Fruit fly (Drosophila melanogaster) whole organism, embryonic: Measurements from ENCODE around the gene feo.

Experiments
- BtbVII ChIP-seq: fragments of 200-800 bp; sonication (Bioruptor generic); optimal IDR thresholded peaks from 3 replicates; lab custom pipeline; 2017; ENCODE audit warnings: missing biosample characterization, mild to moderate bottlenecking, missing genetic modification characterization
- CG10267 ChIP-seq: fragments of 200-800 bp; sonication (Bioruptor generic); optimal IDR thresholded peaks from 2 replicates; lab custom pipeline; 2018; ENCODE audit warnings: missing biosample characterization, mild to moderate bottlenecking, missing genetic modification characterization, moderate library complexity
- CG13123 ChIP-seq: fragments of 200-800 bp; sonication (Bioruptor generic); optimal IDR thresholded peaks from 2 replicates; lab custom pipeline; 2016; ENCODE audit warnings: missing biosample characterization, missing genetic modification characterization
- CG15073 ChIP-seq: fragments of 200-800 bp; sonication (Bioruptor generic); optimal IDR thresholded peaks from 2 replicates; lab custom pipeline; 2016; ENCODE audit warnings: missing biosample characterization, missing genetic modification characterization
- CG1603 ChIP-seq: fragments of 200-800 bp; sonication (Bioruptor generic); optimal IDR thresholded peaks from 2 replicates; lab custom pipeline; 2019; ENCODE audit warnings: missing biosample characterization, mild to moderate bottlenecking, missing genetic modification characterization, moderate library complexity
- CG17361 ChIP-seq: fragments of 200-800 bp; sonication (Bioruptor generic); IDR thresholded peaks from 3 replicates; pipeline ENCODE4 v1.3.6; 2022; ENCODE audit warnings: missing biosample characterization, missing genetic modification characterization
- CG18599 ChIP-seq: fragments of 200-800 bp; sonication (Bioruptor generic); optimal IDR thresholded peaks from 3 replicates; lab custom pipeline; 2017; ENCODE audit warnings: missing biosample characterization, missing genetic modification characterization, mild to moderate bottlenecking, moderate library complexity, missing genetic modification reagents
- CG2202 ChIP-seq: fragments of 200-800 bp; sonication (Bioruptor generic); optimal IDR thresholded peaks from 2 replicates; lab custom pipeline; 2018; ENCODE audit warnings: missing biosample characterization, mild to moderate bottlenecking, missing genetic modification characterization
- CG2678 ChIP-seq: fragments of 200-800 bp; sonication (Bioruptor generic); optimal IDR thresholded peaks from 3 replicates; lab custom pipeline; 2019; ENCODE audit warnings: missing biosample characterization, mild to moderate bottlenecking, missing genetic modification characterization, moderate library complexity
- CG31388 ChIP-seq: fragments of 200-800 bp; sonication (Bioruptor generic); optimal IDR thresholded peaks from 2 replicates; lab custom pipeline; 2016; ENCODE audit warnings: missing biosample characterization, missing genetic modification characterization
- CG31441 ChIP-seq: fragments of 200-800 bp; sonication (Bioruptor generic); IDR thresholded peaks from 2 replicates; pipeline ENCODE4 v1.3.6; 2022; ENCODE audit warnings: missing biosample characterization, missing genetic modification characterization
- CG34376 ChIP-seq: fragments of 200-800 bp; sonication (Bioruptor generic); optimal IDR thresholded peaks from 2 replicates; lab custom pipeline; 2018; ENCODE audit warnings: missing biosample characterization, mild to moderate bottlenecking, missing genetic modification characterization
- CG4707 ChIP-seq: fragments of 200-800 bp; sonication (Bioruptor generic); optimal IDR thresholded peaks from 2 replicates; lab custom pipeline; 2018; ENCODE audit warnings: missing biosample characterization, mild to moderate bottlenecking, missing genetic modification characterization, moderate library complexity
- CG5245 ChIP-seq: fragments of 200-800 bp; sonication (Bioruptor generic); optimal IDR thresholded peaks from 3 replicates; lab custom pipeline; 2016; ENCODE audit warnings: missing biosample characterization, missing genetic modification characterization
- CG8944 ChIP-seq: fragments of 200-800 bp; sonication (Bioruptor generic); optimal IDR thresholded peaks from 3 replicates; lab custom pipeline; 2016; ENCODE audit warnings: missing biosample characterization, missing genetic modification characterization
- D19B ChIP-seq: fragments of 200-800 bp; sonication (Bioruptor generic); optimal IDR thresholded peaks from 2 replicates; lab custom pipeline; 2017; ENCODE audit warnings: missing biosample characterization, mild to moderate bottlenecking, missing genetic modification characterization
- Doc2 ChIP-seq: fragments of 200-800 bp; sonication (Bioruptor generic); IDR thresholded peaks from 2 replicates; pipeline ENCODE4 v1.3.6; 2022; ENCODE audit warnings: missing biosample characterization, missing genetic modification characterization
- Drgx ChIP-seq: fragments of 200-800 bp; sonication (Bioruptor generic); IDR thresholded peaks from 2 replicates; pipeline ENCODE4 v1.3.6; 2022; ENCODE audit warnings: missing biosample characterization, missing genetic modification characterization
- ERR ChIP-seq: fragments of 200-800 bp; sonication (Bioruptor generic); optimal IDR thresholded peaks from 2 replicates; lab custom pipeline; 2016; ENCODE audit warnings: missing biosample characterization, missing genetic modification characterization
- Fer2 ChIP-seq: fragments of 200-800 bp; sonication (Bioruptor generic); optimal IDR thresholded peaks from 2 replicates; lab custom pipeline; 2018; ENCODE audit warnings: missing biosample characterization, mild to moderate bottlenecking, missing genetic modification characterization, moderate library complexity
- Gsc ChIP-seq: fragments of 200-800 bp; sonication (Bioruptor generic); IDR thresholded peaks from 2 replicates; pipeline ENCODE4 v1.3.6; 2022; ENCODE audit warnings: missing biosample characterization, missing genetic modification characterization
- Gug ChIP-seq: fragments of 200-800 bp; sonication (Bioruptor generic); IDR thresholded peaks from 4 replicates; pipeline ENCODE4 v1.3.6; 2022; ENCODE audit warnings: missing biosample characterization, missing genetic modification characterization
- H15 ChIP-seq: fragments of 200-800 bp; sonication (Bioruptor generic); IDR thresholded peaks from 3 replicates; pipeline ENCODE4 v1.3.6; 2022; ENCODE audit warnings: missing biosample characterization, missing genetic modification characterization
- HLH4C ChIP-seq: fragments of 200-800 bp; sonication (Bioruptor generic); IDR thresholded peaks from 3 replicates; pipeline ENCODE4 v1.3.6; 2022; ENCODE audit warnings: missing biosample characterization, missing genetic modification characterization; ENCODE audit not compliant: partially characterized antibody
- HLHmδ ChIP-seq: fragments of 200-800 bp; sonication (Bioruptor generic); optimal IDR thresholded peaks from 2 replicates; lab custom pipeline; 2018; ENCODE audit warnings: missing biosample characterization, mild to moderate bottlenecking, missing genetic modification characterization, moderate library complexity
- Hr78 ChIP-seq, 2 experiments: fragments of 200-800 bp in 1 of 2; fragments of >200 bp in 1 of 2; sonication (Bioruptor generic) in 1 of 2; optimal IDR thresholded peaks; 2 replicates each; lab custom pipeline; 2017 to 2019; ENCODE audit warnings: missing biosample characterization in 2 of 2, missing genetic modification characterization in 2 of 2, mild to moderate bottlenecking in 1 of 2, moderate library complexity in 1 of 2
- Hsf ChIP-seq: fragments of 200-800 bp; sonication (Bioruptor generic); optimal IDR thresholded peaks from 3 replicates; lab custom pipeline; 2016; ENCODE audit warnings: missing biosample characterization, missing genetic modification characterization
- Jarid2 ChIP-seq: fragments of 200-800 bp; sonication (Bioruptor generic); optimal IDR thresholded peaks from 3 replicates; lab custom pipeline; 2017; ENCODE audit warnings: mild to moderate bottlenecking, missing biosample characterization, missing genetic modification reagents, missing genetic modification characterization
- PHDP ChIP-seq: fragments of 200-800 bp; sonication (Bioruptor generic); optimal IDR thresholded peaks from 3 replicates; lab custom pipeline; 2018; ENCODE audit warnings: missing biosample characterization, mild to moderate bottlenecking, missing genetic modification characterization, moderate library complexity
- Sox102F ChIP-seq: fragments of 200-800 bp; sonication (Bioruptor generic); optimal IDR thresholded peaks from 2 replicates; lab custom pipeline; 2018; ENCODE audit warnings: missing biosample characterization, mild to moderate bottlenecking, missing genetic modification characterization, moderate library complexity
- Sry-δ ChIP-seq: fragments of 200-800 bp; sonication (Bioruptor generic); optimal IDR thresholded peaks from 2 replicates; lab custom pipeline; 2016; ENCODE audit warnings: missing biosample characterization, missing genetic modification characterization
- Stat92E ChIP-seq, 3 experiments: fragments of >200 bp in 2 of 3; fragments of 200-800 bp in 1 of 3; sonication (Bioruptor generic) in 1 of 3; optimal IDR thresholded peaks; 2 replicates each; lab custom pipeline; 2017 to 2019; ENCODE audit warnings: missing biosample characterization in 3 of 3, missing genetic modification characterization in 3 of 3, mild to moderate bottlenecking in 1 of 3, moderate library complexity in 1 of 3
- TFAM ChIP-seq: fragments of 200-800 bp; sonication (Bioruptor generic); optimal IDR thresholded peaks from 2 replicates; lab custom pipeline; 2017; ENCODE audit warnings: missing biosample characterization, missing genetic modification characterization, inconsistent platforms
- Usf ChIP-seq: fragments of 200-800 bp; sonication (Bioruptor generic); optimal IDR thresholded peaks from 2 replicates; lab custom pipeline; 2017; ENCODE audit warnings: missing genotype, missing biosample characterization, missing genetic modification characterization
- crc ChIP-seq: fragments of 200-800 bp; sonication (Bioruptor generic); optimal IDR thresholded peaks from 2 replicates; lab custom pipeline; 2016; ENCODE audit warnings: missing biosample characterization, missing genetic modification characterization
- dimm ChIP-seq: fragments of 200-800 bp; sonication (Bioruptor generic); IDR thresholded peaks from 2 replicates; pipeline ENCODE4 v1.3.6; 2022; ENCODE audit warnings: missing biosample characterization, missing genetic modification characterization
- dysf ChIP-seq: fragments of 200-800 bp; sonication (Bioruptor generic); IDR thresholded peaks from 3 replicates; pipeline ENCODE4 v1.3.6; 2022; ENCODE audit warnings: missing biosample characterization, missing genetic modification characterization
- gsb-n ChIP-seq: fragments of 200-800 bp; sonication (Bioruptor generic); optimal IDR thresholded peaks from 3 replicates; lab custom pipeline; 2018; ENCODE audit warnings: missing biosample characterization, mild to moderate bottlenecking, missing genetic modification characterization
- inv ChIP-seq: fragments of 200-800 bp; sonication (Bioruptor generic); IDR thresholded peaks from 2 replicates; pipeline ENCODE4 v1.3.6; 2022; ENCODE audit warnings: missing biosample characterization, missing genetic modification characterization; ENCODE audit not compliant: partially characterized antibody
- knrl ChIP-seq: fragments of 200-800 bp; sonication (Bioruptor generic); IDR thresholded peaks from 3 replicates; pipeline ENCODE4 v1.3.6; 2022; ENCODE audit warnings: missing biosample characterization, missing genetic modification characterization; ENCODE audit not compliant: partially characterized antibody
- otp ChIP-seq: fragments of 200-800 bp; sonication (Bioruptor generic); IDR thresholded peaks from 3 replicates; pipeline ENCODE4, ENCODE4 v1.3.6; 2022; ENCODE audit warnings: missing biosample characterization, missing genetic modification characterization
- pnt ChIP-seq: fragments of 200-800 bp; sonication (Bioruptor generic); optimal IDR thresholded peaks from 3 replicates; lab custom pipeline; 2016; ENCODE audit warnings: missing biosample characterization, missing genetic modification characterization
- prd ChIP-seq, 3 experiments: fragments of >200 bp in 2 of 3; fragments of 200-800 bp in 1 of 3; sonication (Bioruptor generic) in 1 of 3; optimal IDR thresholded peaks in 2 of 3; IDR thresholded peaks in 1 of 3; 2 replicates in 2 of 3; 3 replicates in 1 of 3; pipeline versions ENCODE4 v1.3.6 to Lab custom; 2017 to 2022; ENCODE audit warnings: missing biosample characterization in 1 of 3, missing genetic modification characterization in 1 of 3
- pum ChIP-seq: fragments of 200-800 bp; sonication (Bioruptor generic); optimal IDR thresholded peaks from 2 replicates; lab custom pipeline; 2016; ENCODE audit warnings: missing biosample characterization, missing genetic modification characterization
- ro ChIP-seq: fragments of 200-800 bp; sonication (Bioruptor generic); IDR thresholded peaks from 2 replicates; pipeline ENCODE4 v1.3.6; 2022; ENCODE audit warnings: missing biosample characterization, missing genetic modification characterization
- slp2 ChIP-seq: fragments of 200-800 bp; sonication (Bioruptor generic); optimal IDR thresholded peaks from 2 replicates; lab custom pipeline; 2016; ENCODE audit warnings: missing biosample characterization, missing genetic modification characterization
- sob ChIP-seq: fragments of 200-800 bp; sonication (Bioruptor generic); IDR thresholded peaks from 2 replicates; pipeline ENCODE4 v1.3.6; 2022; ENCODE audit warnings: missing biosample characterization, missing genetic modification characterization
- ssp ChIP-seq: fragments of 200-800 bp; sonication (Bioruptor generic); IDR thresholded peaks from 2 replicates; pipeline ENCODE4 v1.3.6; 2022; ENCODE audit warnings: missing biosample characterization, missing genetic modification characterization
- tx ChIP-seq: fragments of 200-800 bp; sonication (Bioruptor generic); optimal IDR thresholded peaks from 2 replicates; lab custom pipeline; 2016; ENCODE audit warnings: missing biosample characterization, missing genetic modification characterization
- wek ChIP-seq: fragments of 200-800 bp; sonication (Bioruptor generic); optimal IDR thresholded peaks from 3 replicates; lab custom pipeline; 2018; ENCODE audit warnings: missing biosample characterization, mild to moderate bottlenecking, missing genetic modification characterization, moderate library complexity

feo gene

DNA sequence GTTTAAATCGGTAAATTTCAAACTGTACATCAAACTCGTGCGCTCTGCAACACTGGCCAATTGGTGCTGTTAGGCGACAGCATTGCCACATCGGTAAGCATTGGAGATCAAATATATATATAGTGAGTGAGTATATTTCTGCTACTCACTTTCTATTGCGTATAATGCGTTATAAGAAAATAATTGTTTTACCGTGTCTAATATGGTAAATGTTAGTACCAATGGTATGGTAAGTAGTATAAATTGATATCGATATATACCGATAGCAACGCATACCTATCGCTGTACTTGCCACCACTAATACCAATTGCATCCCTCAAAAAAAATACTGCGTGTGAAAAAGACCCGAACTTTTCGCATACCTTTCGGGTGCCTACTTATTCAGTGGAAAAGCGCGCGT, 2.7 kb upstream of the feo start, which contains the start of the genes sofe and CG2186 (continued):
- TF ChIP-seq prd (optimal IDR thresholded peaks at IDR 0.05; lab: Kevin White, UChicago) (no peak), prd (GFP tag; IDR thresholded peaks at IDR 0.05; lab: Robert Waterston, UW) (peak; percentile 67), PHDP (tag; lab: Kevin White, UChicago) (peak; percentile 55), tx (GFP tag; lab: Kevin White, UChicago) (peak; percentile 14), Jarid2 (no peak), D19B (no peak), crc (GFP tag; lab: Kevin White, UChicago) (peak; percentile 41), Hr78 (GFP tag; optimal IDR thresholded peaks at IDR 0.05; lab: Kevin White, UChicago) (no peak), CG31441 (no peak), CG8944 (GFP tag; lab: Kevin White, UChicago) (peak; percentile 44), CG31388 (peak; percentile 10), CG34376 (GFP tag; lab: Kevin White, UChicago) (no peak), CG2678 (tag; lab: Kevin White, UChicago) (no peak), Gsc (GFP tag; lab: Robert Waterston, UW) (no peak), CG4707 (GFP tag; lab: Kevin White, UChicago) (no peak), H15 (GFP tag; lab: Robert Waterston, UW) (no peak), dimm (GFP tag; lab: Robert Waterston, UW) (no peak), inv (GFP tag; lab: Robert Waterston, UW) (peak; percentile 78), pum (GFP tag; lab: Kevin White, UChicago) (peak; percentile 58), sob (GFP tag; lab: Robert Waterston, UW) (peak; percentile 65), CG18599 (GFP tag; lab: Kevin White, UChicago) (no peak), CG5245 (GFP tag; lab: Kevin White, UChicago) (no peak), Sox102F (GFP tag; lab: Kevin White, UChicago) (no peak), HLHmδ (GFP tag; lab: Kevin White, UChicago) (no peak), ro (no peak), slp2 (GFP tag; lab: Kevin White, UChicago) (peak; percentile 37), gsb-n (tag; lab: Kevin White, UChicago) (no peak), CG15073 (no peak), Doc2 (GFP tag; lab: Robert Waterston, UW) (no peak), Sry-δ (GFP tag; lab: Kevin White, UChicago) (peak; percentile 92), Hsf (peak; percentile 56), CG13123 (GFP tag; lab: Kevin White, UChicago) (peak; percentile 46), dysf (GFP tag; lab: Robert Waterston, UW) (no peak), CG17361 (GFP tag; lab: Robert Waterston, UW) (peak; percentile 55), TFAM (GFP tag; lab: Kevin White, UChicago) (no peak), BtbVII (GFP tag; lab: Kevin White, UChicago) (no peak), Usf (GFP tag; lab: Kevin White, UChicago) (no peak), CG2202 (tag; lab: Kevin White, UChicago) (peak; percentile 34), Gug (GFP tag; lab: Robert Waterston, UW) (peak; percentile 18; the same call in 1 of the 4 replicates), ssp (peak; percentile 38; the same call in 1 of the 2 replicates), CG10267 (tag; lab: Kevin White, UChicago) (peak; percentile 97), Fer2 (no peak), wek (GFP tag; lab: Kevin White, UChicago) (no peak), Stat92E (GFP tag; optimal IDR thresholded peaks at IDR 0.05; lab: Kevin White, UChicago) (peak in 1 of 3 experiments; percentile 25), Drgx (GFP tag; lab: Robert Waterston, UW) (0 out of 2 replicates have a peak, but pooled peaks have one; percentile 19), otp (GFP tag; lab: Robert Waterston, UW) (no peak), ERR (GFP tag; lab: Kevin White, UChicago) (peak; percentile 28), knrl (GFP tag; lab: Robert Waterston, UW) (peak; percentile 90), HLH4C (GFP tag; lab: Robert Waterston, UW) (peak; percentile 83), pnt (GFP tag; lab: Kevin White, UChicago) (peak; percentile 35), CG1603 (tag; lab: Kevin White, UChicago) (peak; percentile 86)
